Worm (Caenorhabditis elegans) whole organism, late embryonic: ENCODE results near the gene T27E7.1.
A peak's percentile ranks its signal among the peaks of the same experiment; 100 is the strongest.
"Not testable (repeated sequence)": the region's sequence is repeated elsewhere in the genome, so short reads cannot be mapped to it uniquely, and the experiment has no call there.

Source experiments
- C08G9.2 ChIP-seq: sonication (generic microtip); optimal IDR thresholded peaks from 2 replicates; lab custom pipeline; 2016; ENCODE audit warnings: mild to moderate bottlenecking, missing genetic modification characterization, moderate library complexity, missing compliant biosample characterization
- C38D4.7 ChIP-seq: fragments of 200-800 bp; sonication (Bioruptor generic); optimal IDR thresholded peaks from 2 replicates; lab custom pipeline; 2018; ENCODE audit warnings: mild to moderate bottlenecking, missing genetic modification characterization, moderate library complexity, missing compliant biosample characterization
- ama-1 ChIP-seq: fragments of 150-350 bp; optimal IDR thresholded peaks from 2 replicates; lab custom pipeline; 2014
- ceh-14 ChIP-seq: sonication (generic microtip); optimal IDR thresholded peaks from 2 replicates; lab custom pipeline; 2016; ENCODE audit warnings: missing genotype, missing genetic modification characterization, missing compliant biosample characterization
- ceh-18 ChIP-seq: sonication (generic microtip); optimal IDR thresholded peaks from 2 replicates; lab custom pipeline; 2016; ENCODE audit warnings: missing genetic modification characterization, missing compliant biosample characterization
- ceh-2 ChIP-seq: sonication (generic microtip); optimal IDR thresholded peaks from 2 replicates; lab custom pipeline; 2016; ENCODE audit warnings: missing genotype, missing genetic modification characterization, missing compliant biosample characterization
- ceh-9 ChIP-seq: sonication (generic microtip); optimal IDR thresholded peaks from 2 replicates; lab custom pipeline; 2016; ENCODE audit warnings: mild to moderate bottlenecking, missing genetic modification characterization, inconsistent platforms, missing compliant biosample characterization
- dmd-4 ChIP-seq: sonication (generic microtip); optimal IDR thresholded peaks from 2 replicates; lab custom pipeline; 2016; ENCODE audit warnings: borderline replicate concordance, missing genetic modification characterization, missing compliant biosample characterization
- elt-2 ChIP-seq: sonication (generic microtip); optimal IDR thresholded peaks from 2 replicates; lab custom pipeline; 2016; ENCODE audit warnings: missing genetic modification reagents, missing genetic modification characterization, missing compliant biosample characterization
- elt-4 ChIP-seq: sonication (generic microtip); optimal IDR thresholded peaks from 2 replicates; lab custom pipeline; 2016; ENCODE audit warnings: missing genetic modification characterization, missing compliant biosample characterization
- eyg-1 ChIP-seq: sonication (generic microtip); optimal IDR thresholded peaks from 2 replicates; lab custom pipeline; 2016; ENCODE audit warnings: missing genotype, missing genetic modification characterization, missing compliant biosample characterization
- fax-1 ChIP-seq: sonication (generic microtip); optimal IDR thresholded peaks from 2 replicates; lab custom pipeline; 2016; ENCODE audit warnings: missing genotype, missing genetic modification characterization, missing compliant biosample characterization
- hlh-6 ChIP-seq: sonication (generic microtip); optimal IDR thresholded peaks from 2 replicates; lab custom pipeline; 2016; ENCODE audit warnings: missing genotype, missing genetic modification characterization, missing compliant biosample characterization
- lim-6 ChIP-seq: sonication (generic microtip); optimal IDR thresholded peaks from 2 replicates; lab custom pipeline; 2016; ENCODE audit warnings: missing genetic modification characterization, missing compliant biosample characterization
- madf-2 ChIP-seq: sonication (generic microtip); optimal IDR thresholded peaks from 2 replicates; lab custom pipeline; 2017; ENCODE audit warnings: missing genetic modification characterization, missing compliant biosample characterization
- mec-3 ChIP-seq: sonication (generic microtip); optimal IDR thresholded peaks from 2 replicates; lab custom pipeline; 2016; ENCODE audit warnings: borderline replicate concordance, missing genetic modification characterization, missing compliant biosample characterization
- nfya-1 ChIP-seq: sonication (generic microtip); optimal IDR thresholded peaks from 2 replicates; lab custom pipeline; 2017; ENCODE audit warnings: missing genetic modification characterization, mild to moderate bottlenecking, missing compliant biosample characterization, antibody characterized with exemption, moderate library complexity
- nhr-232 ChIP-seq: sonication (generic microtip); optimal IDR thresholded peaks from 2 replicates; lab custom pipeline; 2016; ENCODE audit warnings: missing genetic modification characterization, missing compliant biosample characterization
- npax-4 ChIP-seq: sonication (generic microtip); optimal IDR thresholded peaks from 2 replicates; lab custom pipeline; 2016; ENCODE audit warnings: missing genetic modification characterization, missing compliant biosample characterization
- odd-2 ChIP-seq: sonication (generic microtip); optimal IDR thresholded peaks from 2 replicates; lab custom pipeline; 2017; ENCODE audit warnings: antibody characterized with exemption, mild to moderate bottlenecking, missing genetic modification characterization, missing compliant biosample characterization
- pag-3 ChIP-seq: sonication (generic microtip); optimal IDR thresholded peaks from 2 replicates; lab custom pipeline; 2016; ENCODE audit warnings: missing compliant biosample characterization, missing genetic modification characterization, borderline replicate concordance
- pax-1 ChIP-seq: fragments of 150-350 bp; optimal IDR thresholded peaks from 2 replicates; lab custom pipeline; 2014; ENCODE audit warnings: missing biosample characterization, missing genetic modification characterization
- ref-2 ChIP-seq: sonication (generic microtip); optimal IDR thresholded peaks from 2 replicates; lab custom pipeline; 2016; ENCODE audit warnings: missing genetic modification characterization, missing compliant biosample characterization
- rnt-1 ChIP-seq: sonication (generic microtip); optimal IDR thresholded peaks from 2 replicates; lab custom pipeline; 2016; ENCODE audit warnings: missing genetic modification characterization, missing compliant biosample characterization
- sox-2 ChIP-seq: fragments of 200-800 bp; sonication (Bioruptor generic); IDR thresholded peaks from 2 replicates; pipeline ENCODE4 v1.3.6; 2022; ENCODE audit warnings: missing genetic modification reagents, missing genetic modification characterization, missing compliant biosample characterization
- sox-4 ChIP-seq: sonication (generic microtip); optimal IDR thresholded peaks from 2 replicates; lab custom pipeline; 2017; ENCODE audit warnings: mild to moderate bottlenecking, missing genetic modification characterization, inconsistent platforms, missing compliant biosample characterization
- syd-9 ChIP-seq: sonication (generic microtip); optimal IDR thresholded peaks from 2 replicates; lab custom pipeline; 2016; ENCODE audit warnings: mild to moderate bottlenecking, missing genetic modification characterization, moderate library complexity, missing compliant biosample characterization
- unc-42 ChIP-seq: sonication (generic microtip); optimal IDR thresholded peaks from 2 replicates; lab custom pipeline; 2016; ENCODE audit warnings: missing genotype, missing genetic modification characterization, missing compliant biosample characterization

Gene T27E7.1

DNA sequence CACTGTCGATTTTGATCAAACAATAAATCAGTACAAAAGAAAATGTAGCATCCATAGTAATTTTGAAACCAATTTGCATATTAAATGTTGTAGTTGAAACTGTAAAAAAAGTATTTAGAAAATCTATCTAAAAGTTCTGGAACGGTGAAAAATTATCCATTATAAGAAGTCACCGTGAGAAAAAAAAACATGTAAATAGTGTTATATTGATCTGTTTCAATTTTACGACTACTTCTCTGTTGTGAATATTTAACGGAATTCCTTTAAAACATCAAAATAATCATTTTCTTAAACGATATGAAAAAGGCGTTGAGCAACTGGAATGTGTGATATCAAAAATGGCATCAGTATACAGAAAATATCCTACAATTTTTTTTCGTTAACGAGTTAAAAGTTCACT, 29.7 kb downstream of the T27E7.1 start, which contains the start of gene T27E7.9:
Gene T27E7.9 (minus strand): TSS at position 101 of the 400 bp plus-strand sequence.
- TF ChIP-seq ceh-9 (tag; lab: Kevin White, UChicago) (no peak), unc-42 (tag; lab: Kevin White, UChicago) (no peak)

DNA sequence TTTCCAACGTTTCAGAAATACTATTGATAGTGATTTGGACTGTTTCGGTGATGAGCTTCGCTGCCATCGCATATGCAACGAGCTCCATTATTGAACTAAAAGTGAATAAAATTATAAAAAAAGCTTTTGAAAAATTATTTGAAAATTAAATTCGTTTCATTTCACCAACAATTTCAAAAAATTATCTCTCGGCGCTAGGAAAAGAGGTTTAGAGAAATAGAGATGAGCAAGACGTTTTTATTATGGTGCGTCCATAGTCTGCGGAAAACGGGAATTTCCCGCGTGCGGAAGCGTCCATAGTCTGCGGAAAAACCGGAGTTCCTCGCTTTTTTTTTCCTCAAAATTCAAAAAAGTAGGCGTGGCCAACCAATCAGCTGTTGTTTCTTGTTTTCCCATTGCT, 32.3 kb downstream of the T27E7.1 start, which contains the start of gene pals-30:
Gene pals-30 (minus strand): TSS at position 101 of the 400 bp plus-strand sequence.
- not testable (repeated sequence) for TF ChIP-seq ceh-2, elt-2, ref-2 (tag; lab: Kevin White, UChicago)

DNA sequence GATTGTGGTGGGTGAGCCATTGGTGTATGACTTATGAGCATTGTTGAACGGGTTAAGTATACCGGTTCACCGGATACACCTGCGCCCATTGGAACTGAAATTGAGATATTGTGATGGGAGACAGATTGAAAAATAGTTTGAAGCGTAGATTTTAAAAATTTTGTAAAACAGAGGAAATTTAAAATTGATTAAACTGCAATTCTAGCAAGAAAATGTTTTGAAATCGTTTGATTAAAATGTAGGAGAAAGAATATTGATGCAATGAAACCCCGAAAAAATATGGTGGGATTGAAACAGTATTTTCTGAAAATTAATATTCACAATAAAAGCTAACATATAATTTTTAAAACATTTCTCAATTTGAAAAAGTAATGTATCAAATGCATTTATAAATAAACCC, 35.2 kb downstream of the T27E7.1 start, which contains the start of gene Y57G11B.6:
Gene Y57G11B.6 (minus strand): TSS at position 101 of the 400 bp plus-strand sequence.
- TF ChIP-seq lim-6 (tag; lab: Kevin White, UChicago) (no peak), pag-3 (tag; lab: Kevin White, UChicago) (no peak), odd-2 (no peak), syd-9 (tag; lab: Kevin White, UChicago) (no peak), nhr-232 (tag; lab: Kevin White, UChicago) (no peak), npax-4 (tag; lab: Kevin White, UChicago) (no peak), sox-4 (tag; lab: Kevin White, UChicago) (no peak), rnt-1 (tag; lab: Kevin White, UChicago) (no peak), sox-2 (GFP tag; lab: Robert Waterston, UW) (no peak), fax-1 (tag; lab: Kevin White, UChicago) (no peak), ceh-18 (no peak), ceh-14 (tag; lab: Kevin White, UChicago) (no peak), pax-1 (tag; lab: Kevin White, UChicago) (no peak), mec-3 (tag; lab: Kevin White, UChicago) (no peak)

DNA sequence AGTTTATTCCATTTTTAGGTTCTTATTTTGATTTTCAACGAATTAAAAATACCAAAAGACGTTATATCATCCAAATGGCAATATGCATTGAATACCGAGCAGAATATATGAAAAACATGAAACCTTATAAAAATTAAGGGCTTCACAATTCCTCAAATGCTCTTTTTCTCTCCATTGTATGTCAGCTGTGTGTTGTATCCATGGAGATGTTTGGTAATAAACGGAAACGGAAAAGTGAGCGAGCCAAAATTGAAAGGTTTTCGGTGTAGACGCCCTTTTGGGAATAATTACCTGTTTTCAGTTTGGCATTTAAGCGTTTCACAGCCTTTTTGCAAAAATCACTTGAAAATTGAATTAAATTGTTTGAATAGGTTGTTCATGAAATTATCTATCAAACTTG, 38.1 kb downstream of the T27E7.1 start:
- TF ChIP-seq hlh-6 (tag; lab: Kevin White, UChicago), result no peak

DNA sequence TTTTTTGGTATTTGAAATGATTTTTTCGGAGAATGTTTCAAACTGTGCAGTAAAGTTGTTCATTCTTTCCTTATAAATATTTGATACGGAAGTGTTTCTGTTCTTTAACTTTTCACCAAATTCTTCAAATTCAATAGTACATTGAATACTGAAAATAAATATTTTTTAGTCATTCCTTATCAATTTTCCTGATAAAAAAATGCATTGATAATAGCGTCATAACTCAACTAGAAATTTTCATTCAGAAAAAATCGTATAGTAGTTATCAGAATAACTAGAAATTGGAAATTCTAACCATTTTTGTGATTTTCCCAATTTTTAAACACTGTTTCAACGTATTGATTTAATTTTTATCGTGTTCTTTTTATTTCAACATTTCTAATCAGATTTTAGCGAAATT, 39.7 kb downstream of the T27E7.1 start:
- TF ChIP-seq C08G9.2 (tag; lab: Kevin White, UChicago), result no peak
- peak; percentile 1 for TF ChIP-seq elt-2 (tag; lab: Kevin White, UChicago)
- TF ChIP-seq, all 69 proteins: peak for 1

DNA sequence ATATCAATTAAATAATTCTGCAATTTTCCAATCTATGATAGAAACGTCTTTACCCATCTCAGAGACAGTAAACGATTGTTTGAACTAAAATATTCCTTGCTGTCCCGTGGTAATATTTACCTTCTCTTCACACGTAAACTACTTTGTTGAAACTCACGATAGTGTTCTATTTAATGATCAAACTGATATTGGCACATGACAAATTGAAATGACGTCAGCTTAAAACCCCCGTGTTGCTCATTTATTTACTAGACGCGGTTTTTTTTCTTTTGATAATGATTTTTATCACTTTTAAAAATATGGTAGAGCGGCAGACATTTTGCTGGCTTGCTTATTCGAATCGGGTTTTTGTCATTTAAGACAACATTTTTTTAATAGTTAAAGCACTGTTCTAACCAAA, 42.1 kb downstream of the T27E7.1 start:
- no peak for TF ChIP-seq eyg-1 (tag; lab: Kevin White, UChicago)
- no peak for TF ChIP-seq dmd-4 (tag; lab: Kevin White, UChicago)
- no peak for TF ChIP-seq madf-2 (tag; lab: Kevin White, UChicago)
- no peak for TF ChIP-seq rnt-1 (tag; lab: Kevin White, UChicago)
- TF ChIP-seq C38D4.7 (GFP tag; lab: Kevin White, UChicago), result no peak

DNA sequence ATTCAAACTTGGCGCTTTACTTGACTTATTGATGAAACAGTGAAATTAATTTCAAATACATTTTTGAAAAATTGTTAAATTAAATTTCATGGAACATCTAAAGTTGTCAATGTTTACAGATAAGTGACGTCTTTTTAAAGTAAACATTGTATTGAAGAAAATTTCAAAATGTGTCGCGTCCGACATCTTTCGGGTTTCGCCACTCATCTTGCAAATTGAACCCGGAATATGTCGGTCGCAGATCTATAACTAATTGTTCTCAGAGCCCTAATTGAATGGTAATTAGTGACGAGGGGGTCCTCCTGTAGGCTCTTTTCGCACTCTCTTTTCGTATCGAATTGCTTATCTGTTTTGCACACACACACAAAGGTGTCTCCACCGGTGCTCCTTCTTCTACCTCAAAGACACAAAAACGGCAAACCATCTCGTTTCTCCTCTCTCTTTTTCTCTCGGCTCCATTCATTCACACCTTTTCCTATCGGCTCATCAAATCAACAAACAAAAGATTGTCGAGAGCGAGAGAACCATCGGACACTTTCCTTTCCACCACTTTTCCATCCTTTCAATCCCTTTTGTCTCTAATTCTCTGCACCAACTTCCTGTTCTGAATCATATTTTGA, 43.2 kb downstream of the T27E7.1 start:
- TF ChIP-seq lim-6 (tag; lab: Kevin White, UChicago) (no peak), elt-2 (tag; lab: Kevin White, UChicago) (peak; percentile 19), ama-1 (lab: Kevin White, UChicago) (no peak), nfya-1 (tag; lab: Kevin White, UChicago) (no peak), unc-42 (tag; lab: Kevin White, UChicago) (no peak), elt-4 (tag; lab: Kevin White, UChicago) (no peak), madf-2 (tag; lab: Kevin White, UChicago) (no peak), C08G9.2 (tag; lab: Kevin White, UChicago) (no peak)
